Worm (Caenorhabditis elegans): ENCODE measurements around the gene lab-2.

Gene lab-2

ce11 chrIII:7329155-7329732 lies at the start of gene lab-2:
Gene lab-2, minus strand, starts transcription at chrIII:7329607.
- TF ChIP-seq Y116A8C.19 (tag; optimal IDR thresholded peaks at IDR 0.05; ENCODE audit: borderline replicate concordance) (no peak), egl-13 (tag; optimal IDR thresholded peaks at IDR 0.05) (no peak), hpl-2 (GFP tag; optimal IDR thresholded peaks at IDR 0.05) (no peak), efl-1 (optimal IDR thresholded peaks at IDR 0.05) (no peak), efl-1 (GFP tag; optimal IDR thresholded peaks at IDR 0.05 in 1 of 2) (peak in 1 of 2 experiments; percentile 78), unc-30 (tag; optimal IDR thresholded peaks at IDR 0.05) (no peak), C16A3.4 (tag; optimal IDR thresholded peaks at IDR 0.05) (peak; percentile 7), nhr-19 (GFP tag; conservative IDR thresholded peaks at IDR 0.05) (no peak), egl-27 (tag; optimal IDR thresholded peaks at IDR 0.05) (no peak), lin-35 (GFP tag; optimal IDR thresholded peaks at IDR 0.05) (no peak), lsy-2 (tag; optimal IDR thresholded peaks at IDR 0.05) (no peak), nhr-237 (tag; optimal IDR thresholded peaks at IDR 0.05) (no peak), unc-130 (tag; optimal IDR thresholded peaks at IDR 0.05) (no peak), elt-2 (tag; optimal IDR thresholded peaks at IDR 0.05) (peak; percentile 11), ama-1 (optimal IDR thresholded peaks at IDR 0.05) (peak; percentile 79), mef-2 (tag; optimal IDR thresholded peaks at IDR 0.05) (no peak), xbp-1 (tag; optimal IDR thresholded peaks at IDR 0.05) (no peak), nhr-76 (tag; optimal IDR thresholded peaks at IDR 0.05) (no peak), nhr-12 (tag; optimal IDR thresholded peaks at IDR 0.05) (no peak), ztf-4 (tag; optimal IDR thresholded peaks at IDR 0.05) (peak; percentile 49), nhr-90 (tag; optimal IDR thresholded peaks at IDR 0.05; ENCODE audit: poor library complexity) (peak; percentile 22), sptf-1 (tag; optimal IDR thresholded peaks at IDR 0.05) (no peak), elt-3 (tag; optimal IDR thresholded peaks at IDR 0.05) (no peak), dpl-1 (GFP tag; optimal IDR thresholded peaks at IDR 0.05) (no peak), aly-2 (tag; optimal IDR thresholded peaks at IDR 0.05) (peak; percentile 22), grh-1 (GFP tag; IDR thresholded peaks at IDR 0.05) (no peak), swsn-7 (tag; optimal IDR thresholded peaks at IDR 0.05) (no peak), fkh-10 (GFP tag; optimal IDR thresholded peaks at IDR 0.05) (no peak), sup-37 (GFP tag; optimal IDR thresholded peaks at IDR 0.05) (no peak)

- TF ChIP-seq nhr-28 (tag; optimal IDR thresholded peaks at IDR 0.05) = no peak
- TF ChIP-seq fkh-10 (GFP tag; optimal IDR thresholded peaks at IDR 0.05) = no peak
- TF ChIP-seq Y116A8C.19 (tag; optimal IDR thresholded peaks at IDR 0.05; ENCODE audit: borderline replicate concordance) = no peak
- no peak for TF ChIP-seq pqm-1 (tag; optimal IDR thresholded peaks at IDR 0.05)
- TF ChIP-seq sox-4 (tag; optimal IDR thresholded peaks at IDR 0.05) = no peak
- no peak for TF ChIP-seq lin-13 (GFP tag; optimal IDR thresholded peaks at IDR 0.05)
- no peak for TF ChIP-seq mep-1 (tag; optimal IDR thresholded peaks at IDR 0.05)
- no peak for TF ChIP-seq nhr-11 (tag; optimal IDR thresholded peaks at IDR 0.05)
- no peak for TF ChIP-seq mef-2 (tag; optimal IDR thresholded peaks at IDR 0.05)
- TF ChIP-seq dpl-1 (GFP tag; optimal IDR thresholded peaks at IDR 0.05) = no peak
- TF ChIP-seq egl-13 (tag; optimal IDR thresholded peaks at IDR 0.05) = no peak
Observed at ce11 chrIII:7378945-7379344, 49.5 kb upstream of the lab-2 start, which contains the start of gene T20B12.7. Gene T20B12.7, minus strand, starts transcription at chrIII:7379045.

DNA sequence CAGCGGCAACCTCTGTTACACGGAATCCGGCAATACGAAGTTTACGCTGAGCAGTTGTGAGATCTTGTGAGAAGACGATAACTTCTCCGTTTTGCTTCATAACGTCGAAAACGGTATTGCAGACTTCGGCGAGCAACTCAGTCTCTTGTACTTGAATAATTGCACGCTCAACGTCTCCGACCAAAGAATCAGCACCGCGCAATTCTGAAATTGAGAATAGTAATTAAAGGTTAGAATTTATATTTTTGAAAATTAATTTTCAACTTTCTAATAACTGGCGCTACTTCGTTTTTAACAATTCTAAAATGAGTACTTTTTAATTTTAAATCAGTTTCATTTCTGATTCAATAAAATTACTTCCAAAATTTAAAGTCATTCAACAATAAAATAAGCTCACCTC lies 49.1 kb upstream of the lab-2 start:
- TF ChIP-seq tbx-2 (tag; optimal IDR thresholded peaks at IDR 0.05) = no peak
- no peak for TF ChIP-seq C34B4.2 (tag; optimal IDR thresholded peaks at IDR 0.05)
- TF ChIP-seq ceh-90 (tag; optimal IDR thresholded peaks at IDR 0.05) = no peak
- TF ChIP-seq sptf-1 (tag; optimal IDR thresholded peaks at IDR 0.05) = no peak
- no peak for TF ChIP-seq nhr-11 (tag; optimal IDR thresholded peaks at IDR 0.05)
- TF ChIP-seq dsc-1 (tag; optimal IDR thresholded peaks at IDR 0.05) = no peak
- TF ChIP-seq ceh-82 (tag; optimal IDR thresholded peaks at IDR 0.05) = no peak
- no peak for TF ChIP-seq efl-3 (GFP tag; optimal IDR thresholded peaks at IDR 0.05)
- no peak for TF ChIP-seq ceh-88 (GFP tag; IDR thresholded peaks at IDR 0.05)
- TF ChIP-seq nhr-71 (tag; optimal IDR thresholded peaks at IDR 0.05) = no peak
- TF ChIP-seq sup-37 (GFP tag; optimal IDR thresholded peaks at IDR 0.05) = no peak
- no peak for TF ChIP-seq grh-1 (GFP tag; IDR thresholded peaks at IDR 0.05)
- TF ChIP-seq mep-1 (tag; optimal IDR thresholded peaks at IDR 0.05) = no peak
- TF ChIP-seq blmp-1 (tag; optimal IDR thresholded peaks at IDR 0.05) = no peak
- no peak for TF ChIP-seq ces-1 (GFP tag; optimal IDR thresholded peaks at IDR 0.05)
- TF ChIP-seq aly-2 (tag; optimal IDR thresholded peaks at IDR 0.05) = no peak
- no peak for TF ChIP-seq lsy-2 (tag; optimal IDR thresholded peaks at IDR 0.05)
- no peak for TF ChIP-seq vab-15 (tag; optimal IDR thresholded peaks at IDR 0.05)
- no peak for TF ChIP-seq ztf-4 (tag; optimal IDR thresholded peaks at IDR 0.05)
- no peak for TF ChIP-seq lir-3 (tag; optimal IDR thresholded peaks at IDR 0.05; ENCODE audit: poor library complexity)
